Worm (Caenorhabditis elegans) whole organism, L4 larva: ENCODE measurements around the gene nhr-36.

Experiments
- F37D6.2 ChIP-seq: sonication (generic microtip); optimal IDR thresholded peaks from 2 replicates; lab custom pipeline; 2016; ENCODE audit warnings: mild to moderate bottlenecking, missing genetic modification characterization, missing compliant biosample characterization
- T20F7.1 ChIP-seq: fragments of 200-800 bp; sonication (Bioruptor generic); optimal IDR thresholded peaks from 2 replicates; lab custom pipeline; 2018; ENCODE audit warnings: mild to moderate bottlenecking, missing genetic modification characterization, missing compliant biosample characterization
- T26A8.4 ChIP-seq: fragments of 200-800 bp; sonication (Bioruptor generic); IDR thresholded peaks from 2 replicates; pipeline ENCODE4 v1.3.6; 2022; ENCODE audit warnings: missing genetic modification characterization, missing compliant biosample characterization
- Y48G9A.11 ChIP-seq: fragments of 200-800 bp; sonication (Bioruptor generic); IDR thresholded peaks from 2 replicates; pipeline ENCODE4 v1.3.6; 2022; ENCODE audit warnings: missing genetic modification reagents, missing genetic modification characterization, missing compliant biosample characterization
- ZK337.2 ChIP-seq: fragments of 200-800 bp; sonication (Bioruptor generic); IDR thresholded peaks from 2 replicates; pipeline ENCODE4 v1.3.6; 2022; ENCODE audit warnings: missing genetic modification reagents, missing genetic modification characterization, missing compliant biosample characterization
- aha-1 ChIP-seq: fragments of 150-350 bp; peaks from one replicate; lab custom pipeline; 2014; ENCODE audit warnings: missing biosample characterization, missing genetic modification characterization
- ceh-20 ChIP-seq: fragments of 200-800 bp; sonication (Bioruptor generic); IDR thresholded peaks from 2 replicates; pipeline ENCODE4 v1.3.6; 2022; ENCODE audit warnings: missing genetic modification reagents, missing genetic modification characterization, missing compliant biosample characterization
- ctbp-1 ChIP-seq: fragments of 200-800 bp; sonication (Bioruptor generic); IDR thresholded peaks from 2 replicates; pipeline ENCODE4 v1.3.6; 2022; ENCODE audit warnings: missing genetic modification reagents, missing genetic modification characterization, missing compliant biosample characterization
- daf-16 ChIP-seq, 3 experiments: sonication (generic microtip); optimal IDR thresholded peaks; 2 replicates each; lab custom pipeline; 2016 to 2017; ENCODE audit warnings: missing genetic modification characterization in 3 of 3, missing genetic modification reagents in 3 of 3, mild to moderate bottlenecking in 2 of 3, missing compliant biosample characterization in 2 of 3, missing biosample characterization in 1 of 3, moderate library complexity in 1 of 3
- dmd-6 ChIP-seq: fragments of 200-800 bp; sonication (Bioruptor generic); IDR thresholded peaks from 2 replicates; pipeline ENCODE4 v1.3.6; 2022; ENCODE audit warnings: missing genetic modification reagents, missing genetic modification characterization, missing compliant biosample characterization
- dve-1 ChIP-seq: sonication (generic microtip); optimal IDR thresholded peaks from 2 replicates; lab custom pipeline; 2017; ENCODE audit warnings: antibody characterized with exemption, mild to moderate bottlenecking, missing genetic modification characterization, missing compliant biosample characterization; ENCODE audit not compliant: insufficient read depth
- fkh-10 ChIP-seq: fragments of 150-350 bp; optimal IDR thresholded peaks from 2 replicates; lab custom pipeline; 2014; ENCODE audit warnings: missing biosample characterization, missing genetic modification reagents, missing genetic modification characterization
- fos-1 ChIP-seq: fragments of 150-350 bp; optimal IDR thresholded peaks from 2 replicates; lab custom pipeline; 2014; ENCODE audit warnings: missing biosample characterization, missing genetic modification characterization
- gei-8 ChIP-seq: fragments of 200-800 bp; sonication (Bioruptor generic); optimal IDR thresholded peaks from 2 replicates; lab custom pipeline; 2018; ENCODE audit warnings: mild to moderate bottlenecking, missing genetic modification characterization, missing compliant biosample characterization
- hlh-11 ChIP-seq: fragments of 200-800 bp; sonication (Bioruptor generic); optimal IDR thresholded peaks from 2 replicates; lab custom pipeline; 2018; ENCODE audit warnings: mild to moderate bottlenecking, missing genetic modification characterization, missing compliant biosample characterization
- hmg-1.1 ChIP-seq: fragments of 200-800 bp; sonication (Bioruptor generic); IDR thresholded peaks from 2 replicates; pipeline ENCODE4 v1.3.6; 2022; ENCODE audit warnings: missing genetic modification reagents, missing genetic modification characterization, missing compliant biosample characterization
- lin-29 ChIP-seq: fragments of 200-800 bp; sonication (Bioruptor generic); IDR thresholded peaks from 2 replicates; pipeline ENCODE4 v1.3.6; 2022; ENCODE audit warnings: missing genetic modification reagents, missing genetic modification characterization, missing compliant biosample characterization
- lin-39 ChIP-seq: fragments of 150-350 bp; optimal IDR thresholded peaks from 2 replicates; lab custom pipeline; 2014; ENCODE audit warnings: missing biosample characterization, missing genetic modification reagents, missing genetic modification characterization
- lsy-2 ChIP-seq, 2 experiments: fragments of 150-350 bp in 1 of 2; sonication (generic microtip) in 1 of 2; optimal IDR thresholded peaks; 2 replicates each; lab custom pipeline; 2014 to 2017; ENCODE audit warnings: missing biosample characterization in 2 of 2, missing genetic modification characterization in 2 of 2
- mep-1 ChIP-seq: fragments of 150-350 bp; sonication (generic microtip); optimal IDR thresholded peaks from 3 replicates; lab custom pipeline; 2014; ENCODE audit warnings: missing biosample characterization, missing genetic modification characterization
- mes-2 ChIP-seq: sonication (generic microtip); optimal IDR thresholded peaks from 2 replicates; lab custom pipeline; 2016; ENCODE audit warnings: missing genotype, mild to moderate bottlenecking, missing genetic modification characterization, missing compliant biosample characterization; ENCODE audit not compliant: poor library complexity, severe bottlenecking
- nhr-11 ChIP-seq: fragments of 150-350 bp; optimal IDR thresholded peaks from 2 replicates; lab custom pipeline; 2014; ENCODE audit warnings: missing biosample characterization, missing genetic modification characterization
- nhr-25 ChIP-seq: sonication (generic microtip); optimal IDR thresholded peaks from 2 replicates; lab custom pipeline; 2017; ENCODE audit warnings: missing genetic modification characterization, mild to moderate bottlenecking, missing compliant biosample characterization, antibody characterized with exemption, moderate library complexity, borderline replicate concordance; ENCODE audit not compliant: insufficient read depth
- nhr-48 ChIP-seq: sonication (generic microtip); optimal IDR thresholded peaks from 2 replicates; lab custom pipeline; 2016; ENCODE audit warnings: mild to moderate bottlenecking, missing genetic modification characterization, missing compliant biosample characterization
- pqm-1 ChIP-seq: sonication (generic microtip); optimal IDR thresholded peaks from 2 replicates; lab custom pipeline; 2017; ENCODE audit warnings: missing biosample characterization, missing genetic modification characterization
- tra-1 ChIP-seq: fragments of 200-800 bp; sonication (Bioruptor generic); IDR thresholded peaks from 2 replicates; pipeline ENCODE4 v1.3.6; 2022; ENCODE audit warnings: missing genetic modification reagents, missing genetic modification characterization, missing compliant biosample characterization
- unc-62 ChIP-seq, 3 experiments: fragments of 150-350 bp in 1 of 3; sonication (generic microtip); optimal IDR thresholded peaks in 2 of 3; peaks in 1 of 3; 1 replicate in 1 of 3; 2 replicates in 2 of 3; lab custom pipeline; 2014 to 2017; ENCODE audit warnings: missing biosample characterization in 3 of 3, missing genetic modification characterization in 3 of 3, missing genetic modification reagents in 3 of 3, missing genotype in 1 of 3
- zfp-3 ChIP-seq: fragments of 200-800 bp; sonication (Bioruptor generic); conservative IDR thresholded peaks from 2 replicates; pipeline ENCODE4 v1.3.6; 2022; ENCODE audit warnings: missing genetic modification reagents, missing genetic modification characterization, missing compliant biosample characterization
- ztf-7 ChIP-seq: fragments of 150-350 bp; optimal IDR thresholded peaks from 2 replicates; lab custom pipeline; 2014; ENCODE audit warnings: missing biosample characterization, missing genetic modification characterization

The nhr-36 gene

DNA sequence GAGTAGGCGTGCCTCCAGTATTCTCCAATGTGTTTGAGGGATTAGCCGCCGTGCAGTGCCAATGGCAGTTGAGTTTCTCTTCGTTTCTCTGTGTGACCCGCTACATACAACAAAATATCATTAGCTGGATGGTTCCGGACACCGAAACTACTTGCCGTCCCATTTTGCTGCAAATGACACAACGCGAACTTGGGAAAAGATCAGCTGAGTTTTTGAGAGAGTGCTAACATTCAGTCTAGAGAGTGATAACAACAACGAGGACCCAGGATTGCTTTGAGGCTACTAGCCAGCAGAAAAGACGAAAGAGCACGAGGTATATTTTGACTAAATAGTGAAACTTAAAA lies 42.0 kb downstream of the nhr-36 start:
- peak; percentile 75 for TF ChIP-seq aha-1 (tag; lab: Kevin White, UChicago)
- TF ChIP-seq daf-16 (GFP tag; optimal IDR thresholded peaks at IDR 0.05; lab: Kevin White, UChicago): no peak
- TF ChIP-seq daf-16 (tag; optimal IDR thresholded peaks at IDR 0.05; lab: Kevin White, UChicago): no peak
- TF ChIP-seq hmg-1.1 (GFP tag; lab: Robert Waterston, UW): 0 out of 2 replicates have a peak, but pooled peaks have one; percentile 27
- TF ChIP-seq, all 104 proteins: peak for 2

DNA sequence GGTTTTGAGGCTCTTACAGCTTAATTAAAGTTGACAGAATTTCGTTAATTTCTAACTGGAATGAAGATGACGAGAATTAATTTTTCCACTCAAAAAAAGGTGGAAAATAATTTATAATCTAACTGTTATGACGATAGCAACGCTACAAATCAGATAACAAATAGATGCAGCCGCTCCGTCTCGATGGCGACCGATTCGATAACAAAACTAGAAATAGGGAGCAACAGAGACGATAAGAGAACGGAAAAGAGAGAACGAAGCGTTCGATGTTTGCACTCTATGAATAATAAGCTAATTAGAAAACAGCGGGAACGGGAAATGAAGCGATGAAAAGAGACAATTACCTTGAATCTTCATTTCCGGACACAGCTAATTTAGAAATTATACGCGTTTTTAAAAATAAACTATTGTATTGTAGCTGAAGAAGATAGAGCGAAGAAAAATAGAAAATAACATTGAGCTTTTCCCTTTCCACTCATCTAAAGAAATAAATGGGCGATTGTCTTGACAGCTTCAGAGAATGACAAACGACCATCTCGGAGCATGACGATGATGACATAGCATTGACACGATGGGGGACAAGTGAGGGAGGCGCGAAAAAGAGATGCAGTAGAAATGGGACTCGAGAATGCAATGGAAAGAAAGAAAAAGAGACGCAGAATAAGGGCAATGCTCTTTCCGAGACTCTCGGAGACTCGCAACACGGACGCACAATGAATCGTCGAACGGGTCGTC lies 42.6 kb downstream of the nhr-36 start:
- TF ChIP-seq mep-1 (tag; lab: Kevin White, UChicago) (peak; percentile 12), fkh-10 (GFP tag; lab: Kevin White, UChicago) (peak; percentile 10), pqm-1 (tag; lab: Kevin White, UChicago) (peak; percentile 56), daf-16 (GFP tag; optimal IDR thresholded peaks at IDR 0.05; lab: Kevin White, UChicago) (no peak), daf-16 (tag; optimal IDR thresholded peaks at IDR 0.05; lab: Kevin White, UChicago) (peak; percentile 88), mes-2 (peak; percentile 25), F37D6.2 (tag; lab: Kevin White, UChicago) (peak; percentile 4), lin-29 (GFP tag; lab: Robert Waterston, UW) (no peak), ztf-7 (tag; lab: Kevin White, UChicago) (no peak), ceh-20 (peak; percentile 84), lsy-2 (tag; optimal IDR thresholded peaks at IDR 0.05; lab: Kevin White, UChicago) (peak in 1 of 2 experiments; percentile 4), hlh-11 (tag; lab: Kevin White, UChicago) (peak; percentile 43), aha-1 (tag; lab: Kevin White, UChicago) (no peak), lin-39 (tag; lab: Kevin White, UChicago) (peak; percentile 36), ctbp-1 (GFP tag; lab: Robert Waterston, UW) (peak; percentile 48; the same call in 1 of the 2 replicates), unc-62 (GFP tag; optimal IDR thresholded peaks at IDR 0.05 in 1 of 2; lab: Kevin White, UChicago) (peak in 1 of 2 experiments; percentile 99), unc-62 (tag; optimal IDR thresholded peaks at IDR 0.05; lab: Kevin White, UChicago) (no peak), nhr-48 (peak; percentile 39), dmd-6 (peak; percentile 41; the same call in 1 of the 2 replicates), nhr-11 (tag; lab: Kevin White, UChicago) (no peak), gei-8 (GFP tag; lab: Kevin White, UChicago) (no peak), nhr-25 (tag; lab: Kevin White, UChicago) (no peak), tra-1 (GFP tag; lab: Robert Waterston, UW) (0 out of 2 replicates have a peak, but pooled peaks have one; percentile 40), dve-1 (peak; percentile 26), fos-1 (tag; lab: Kevin White, UChicago) (no peak)

DNA sequence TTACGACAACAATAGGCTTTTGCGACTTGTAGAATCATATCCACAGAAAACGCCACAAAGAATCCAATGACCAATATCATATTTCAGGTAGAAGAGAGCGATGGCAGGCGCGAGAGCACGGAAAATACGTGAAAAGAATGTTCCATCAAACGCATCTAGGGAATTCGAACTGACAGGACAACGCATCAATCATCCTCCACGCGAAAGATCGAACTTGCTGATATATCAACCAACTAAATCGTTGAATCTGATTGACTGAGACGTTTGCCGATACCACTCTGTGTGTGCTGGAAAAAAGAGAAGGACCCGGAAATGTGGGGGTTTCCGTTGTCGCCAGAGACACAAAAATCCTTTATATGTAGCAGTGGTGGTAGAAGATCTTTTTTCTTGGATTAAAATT lies 43.2 kb downstream of the nhr-36 start:
- peak in 1 of 2 experiments; percentile 100 for TF ChIP-seq unc-62 (GFP tag; optimal IDR thresholded peaks at IDR 0.05 in 1 of 2; lab: Kevin White, UChicago)
- no peak for TF ChIP-seq unc-62 (tag; optimal IDR thresholded peaks at IDR 0.05; lab: Kevin White, UChicago)
- 0 out of 2 replicates have a peak, but pooled peaks have one; percentile 32 for TF ChIP-seq Y48G9A.11 (GFP tag; lab: Robert Waterston, UW)
- TF ChIP-seq aha-1 (tag; lab: Kevin White, UChicago): peak; percentile 73
- peak; percentile 85 for TF ChIP-seq ceh-20
- TF ChIP-seq T20F7.1 (GFP tag; lab: Kevin White, UChicago): no peak
- TF ChIP-seq ZK337.2 (GFP tag; lab: Robert Waterston, UW): no peak
- TF ChIP-seq, all 104 proteins: peak for 4

DNA sequence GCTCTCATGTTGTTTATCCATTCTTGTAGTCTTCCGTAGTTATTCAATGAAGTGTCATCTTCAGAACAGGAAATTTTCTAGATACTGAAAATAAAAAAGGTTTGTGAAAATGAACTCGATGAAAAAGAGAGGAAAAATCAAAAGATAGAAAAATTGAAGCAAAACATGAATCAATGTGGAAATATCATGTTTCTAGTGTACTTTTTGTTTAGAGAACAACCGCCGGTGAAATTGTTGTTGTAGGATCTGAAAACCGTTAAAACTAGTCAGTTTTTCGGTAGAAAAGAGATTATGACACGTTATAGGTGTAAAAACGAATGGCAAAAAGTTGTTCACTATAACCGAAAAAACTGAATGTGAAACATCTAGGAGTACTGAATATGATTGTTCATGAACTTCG lies 44.2 kb downstream of the nhr-36 start, which contains the start of gene pacs-1:
Gene pacs-1, minus strand, starts transcription at position 101 of the 400 bp plus-strand sequence.
- no peak for TF ChIP-seq zfp-3 (GFP tag; lab: Robert Waterston, UW)

DNA sequence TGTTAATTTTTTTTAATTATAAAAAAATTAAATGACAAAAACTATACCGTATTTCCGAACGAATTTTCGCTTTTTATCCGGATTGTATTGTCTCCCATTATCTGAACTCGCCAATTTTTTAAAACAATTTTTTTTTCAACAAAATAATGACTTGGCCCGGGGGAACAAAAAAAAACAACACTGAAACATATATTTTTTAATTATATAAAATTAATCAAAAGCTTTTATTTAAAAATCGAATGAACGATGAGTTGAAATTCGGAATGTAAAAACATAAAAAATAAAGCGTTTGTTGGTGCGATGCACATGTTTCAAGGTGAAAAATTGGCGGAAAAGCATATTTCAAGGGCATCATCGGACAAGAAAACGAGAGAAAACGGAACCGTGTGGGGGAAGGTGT lies 47.8 kb downstream of the nhr-36 start, which contains the start of gene mdt-27:
Gene mdt-27, minus strand, starts transcription at position 101 of the 400 bp plus-strand sequence.
- TF ChIP-seq aha-1 (tag; lab: Kevin White, UChicago): peak; percentile 40
- no peak for TF ChIP-seq T26A8.4 (GFP tag; lab: Robert Waterston, UW)
